Worm (Caenorhabditis elegans): ENCODE measurements around the gene tnc-2.

The tnc-2 gene

DNA sequence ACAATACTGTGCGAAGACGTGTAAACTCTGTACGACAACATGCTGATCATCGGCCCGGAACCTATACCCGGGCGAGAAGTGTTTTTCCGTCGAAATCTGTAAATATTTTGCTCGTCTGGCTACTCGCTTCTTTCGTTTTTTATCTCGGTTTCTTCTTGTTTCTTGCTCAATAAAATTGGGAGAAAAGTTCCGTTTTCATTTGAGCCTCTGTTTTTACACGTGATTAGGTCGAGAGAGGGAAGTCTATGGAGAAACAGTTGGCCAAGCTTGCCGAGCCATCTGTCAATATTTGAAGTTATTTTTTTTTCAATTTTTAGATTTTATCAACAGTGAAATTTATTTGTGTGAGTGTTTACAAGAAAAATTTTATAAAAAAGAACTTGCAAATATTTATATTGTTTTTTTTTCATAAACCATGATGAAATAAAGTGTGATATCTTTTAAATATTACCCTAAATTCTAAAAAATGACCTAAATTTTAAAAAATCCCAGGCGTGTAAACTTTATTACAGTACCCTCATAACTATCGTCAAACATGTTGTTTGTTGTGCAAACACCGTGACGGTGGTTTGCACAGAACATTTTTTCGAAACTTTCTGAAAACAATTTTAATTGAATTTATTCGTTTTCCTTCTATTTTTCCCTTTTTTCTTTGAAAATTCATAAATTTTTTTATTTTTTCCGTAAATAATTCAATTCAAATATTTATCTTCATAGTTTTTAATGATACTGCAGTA is 21.5 kb upstream of the tnc-2 start:
- no peak for TF ChIP-seq ama-1 (optimal IDR thresholded peaks at IDR 0.05)
- TF ChIP-seq B0310.2 (tag; optimal IDR thresholded peaks at IDR 0.05): no peak
- no peak for TF ChIP-seq ceh-36 (tag; optimal IDR thresholded peaks at IDR 0.05)
- TF ChIP-seq hnd-1 (tag; optimal IDR thresholded peaks at IDR 0.05): no peak
- no peak for TF ChIP-seq tbx-11 (GFP tag; IDR thresholded peaks at IDR 0.05)
- TF ChIP-seq ceh-13 (GFP tag; optimal IDR thresholded peaks at IDR 0.05): no peak
- TF ChIP-seq sea-1 (GFP tag; conservative IDR thresholded peaks at IDR 0.05): no peak
- no peak for TF ChIP-seq aly-1 (tag; optimal IDR thresholded peaks at IDR 0.05)
- TF ChIP-seq flt-1 (GFP tag; IDR thresholded peaks at IDR 0.05): no peak
- no peak for TF ChIP-seq hmbx-1 (tag; optimal IDR thresholded peaks at IDR 0.05)
- no peak for TF ChIP-seq F13C5.2 (tag; optimal IDR thresholded peaks at IDR 0.05)
- TF ChIP-seq ets-7 (tag; optimal IDR thresholded peaks at IDR 0.05): no peak
- TF ChIP-seq hmg-4 (GFP tag; optimal IDR thresholded peaks at IDR 0.05): no peak
- no peak for TF ChIP-seq pes-1 (GFP tag; IDR thresholded peaks at IDR 0.05)
- no peak for TF ChIP-seq tbx-37 (GFP tag; conservative IDR thresholded peaks at IDR 0.05)
- no peak for TF ChIP-seq tra-4 (tag; optimal IDR thresholded peaks at IDR 0.05)
- TF ChIP-seq scrt-1 (GFP tag; IDR thresholded peaks at IDR 0.05): no peak

DNA sequence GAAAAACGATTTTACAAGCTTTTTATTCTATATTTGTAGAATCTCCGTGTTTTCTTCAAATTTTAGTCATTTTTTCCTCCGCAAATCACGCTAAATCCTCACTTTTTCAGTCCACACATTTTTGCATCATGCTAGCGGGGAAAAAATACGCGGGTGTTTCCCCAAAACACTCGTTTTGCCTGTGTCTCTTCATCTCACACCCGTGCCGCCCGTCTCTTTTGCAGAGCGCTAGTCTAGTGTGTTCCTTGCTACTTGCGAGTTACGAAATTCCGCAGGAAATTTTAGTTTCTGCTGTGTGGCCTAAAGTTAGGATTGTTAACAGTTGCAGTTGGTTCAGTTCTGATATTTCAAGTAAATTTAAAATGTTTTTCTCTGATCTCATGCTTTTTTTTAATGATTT is 20.9 kb upstream of the tnc-2 start:
- TF ChIP-seq tbx-11 (GFP tag; IDR thresholded peaks at IDR 0.05): 0 out of 2 replicates have a peak, but pooled peaks have one; percentile 27
- no peak for TF ChIP-seq hmbx-1 (tag; optimal IDR thresholded peaks at IDR 0.05)
- TF ChIP-seq hmg-4 (GFP tag; optimal IDR thresholded peaks at IDR 0.05): peak; percentile 11

DNA sequence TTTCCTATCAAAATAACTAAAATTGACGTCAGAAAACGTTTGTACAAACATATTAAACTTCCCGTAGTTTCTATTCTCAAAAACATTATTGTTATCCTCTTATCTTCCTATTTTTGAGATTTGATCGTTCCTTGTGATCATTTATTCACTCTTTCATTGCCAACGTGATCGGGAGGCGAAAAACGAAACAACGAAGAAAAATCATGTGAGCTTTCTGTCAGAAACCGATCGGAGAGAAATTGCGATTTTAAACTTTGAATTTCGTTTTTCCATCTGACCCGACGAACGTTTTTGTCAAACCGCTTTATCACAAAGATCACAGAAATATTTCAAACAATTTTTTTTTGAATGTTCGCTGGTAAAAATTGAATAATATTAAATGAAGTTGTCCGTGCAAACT is 20.4 kb upstream of the tnc-2 start:
- TF ChIP-seq ama-1 (optimal IDR thresholded peaks at IDR 0.05) (no peak), hmbx-1 (tag; optimal IDR thresholded peaks at IDR 0.05) (no peak), pes-1 (GFP tag; IDR thresholded peaks at IDR 0.05) (no peak), F13C5.2 (tag; optimal IDR thresholded peaks at IDR 0.05) (no peak), tra-4 (tag; optimal IDR thresholded peaks at IDR 0.05) (no peak), ceh-36 (tag; optimal IDR thresholded peaks at IDR 0.05) (no peak), hmg-4 (GFP tag; optimal IDR thresholded peaks at IDR 0.05) (no peak), scrt-1 (GFP tag; IDR thresholded peaks at IDR 0.05) (no peak), tbx-37 (GFP tag; conservative IDR thresholded peaks at IDR 0.05) (no peak), B0310.2 (tag; optimal IDR thresholded peaks at IDR 0.05) (no peak), ceh-13 (GFP tag; optimal IDR thresholded peaks at IDR 0.05) (no peak), flt-1 (GFP tag; IDR thresholded peaks at IDR 0.05) (no peak), aly-1 (tag; optimal IDR thresholded peaks at IDR 0.05) (no peak), hnd-1 (tag; optimal IDR thresholded peaks at IDR 0.05) (no peak), ets-7 (tag; optimal IDR thresholded peaks at IDR 0.05) (no peak), sea-1 (GFP tag; conservative IDR thresholded peaks at IDR 0.05) (no peak), tbx-11 (GFP tag; IDR thresholded peaks at IDR 0.05) (no peak)

DNA sequence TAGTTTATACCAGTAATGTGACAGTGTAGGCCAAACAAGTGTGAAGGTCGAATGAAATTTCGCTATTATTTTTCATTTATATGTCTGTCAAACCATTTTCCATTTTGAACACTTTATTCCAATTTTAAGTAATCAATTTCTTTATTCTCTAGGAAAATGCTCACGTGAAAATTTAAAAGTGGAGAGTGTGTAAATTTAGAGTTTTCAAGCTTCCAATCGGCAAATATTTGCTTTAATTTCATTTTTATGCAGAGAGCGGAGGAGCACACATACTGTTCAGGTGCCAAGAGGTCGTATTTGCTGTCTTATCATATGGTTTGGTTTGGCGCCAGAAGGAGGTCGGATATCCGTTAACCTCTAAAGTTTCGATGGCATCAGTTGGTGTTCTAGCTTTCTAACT is 19.8 kb upstream of the tnc-2 start:
- no peak for TF ChIP-seq scrt-1 (GFP tag; IDR thresholded peaks at IDR 0.05)
- TF ChIP-seq ceh-13 (GFP tag; optimal IDR thresholded peaks at IDR 0.05): no peak
- no peak for TF ChIP-seq hnd-1 (tag; optimal IDR thresholded peaks at IDR 0.05)
- TF ChIP-seq tbx-11 (GFP tag; IDR thresholded peaks at IDR 0.05): no peak
- no peak for TF ChIP-seq hmg-4 (GFP tag; optimal IDR thresholded peaks at IDR 0.05)
- no peak for TF ChIP-seq sea-1 (GFP tag; conservative IDR thresholded peaks at IDR 0.05)
- no peak for TF ChIP-seq aly-1 (tag; optimal IDR thresholded peaks at IDR 0.05)
- TF ChIP-seq B0310.2 (tag; optimal IDR thresholded peaks at IDR 0.05): no peak
- no peak for TF ChIP-seq ceh-36 (tag; optimal IDR thresholded peaks at IDR 0.05)
- no peak for TF ChIP-seq ama-1 (optimal IDR thresholded peaks at IDR 0.05)
- TF ChIP-seq pes-1 (GFP tag; IDR thresholded peaks at IDR 0.05): no peak
- TF ChIP-seq hmbx-1 (tag; optimal IDR thresholded peaks at IDR 0.05): no peak
- TF ChIP-seq ets-7 (tag; optimal IDR thresholded peaks at IDR 0.05): no peak
- no peak for TF ChIP-seq flt-1 (GFP tag; IDR thresholded peaks at IDR 0.05)
- TF ChIP-seq tra-4 (tag; optimal IDR thresholded peaks at IDR 0.05): no peak
- no peak for TF ChIP-seq F13C5.2 (tag; optimal IDR thresholded peaks at IDR 0.05)

DNA sequence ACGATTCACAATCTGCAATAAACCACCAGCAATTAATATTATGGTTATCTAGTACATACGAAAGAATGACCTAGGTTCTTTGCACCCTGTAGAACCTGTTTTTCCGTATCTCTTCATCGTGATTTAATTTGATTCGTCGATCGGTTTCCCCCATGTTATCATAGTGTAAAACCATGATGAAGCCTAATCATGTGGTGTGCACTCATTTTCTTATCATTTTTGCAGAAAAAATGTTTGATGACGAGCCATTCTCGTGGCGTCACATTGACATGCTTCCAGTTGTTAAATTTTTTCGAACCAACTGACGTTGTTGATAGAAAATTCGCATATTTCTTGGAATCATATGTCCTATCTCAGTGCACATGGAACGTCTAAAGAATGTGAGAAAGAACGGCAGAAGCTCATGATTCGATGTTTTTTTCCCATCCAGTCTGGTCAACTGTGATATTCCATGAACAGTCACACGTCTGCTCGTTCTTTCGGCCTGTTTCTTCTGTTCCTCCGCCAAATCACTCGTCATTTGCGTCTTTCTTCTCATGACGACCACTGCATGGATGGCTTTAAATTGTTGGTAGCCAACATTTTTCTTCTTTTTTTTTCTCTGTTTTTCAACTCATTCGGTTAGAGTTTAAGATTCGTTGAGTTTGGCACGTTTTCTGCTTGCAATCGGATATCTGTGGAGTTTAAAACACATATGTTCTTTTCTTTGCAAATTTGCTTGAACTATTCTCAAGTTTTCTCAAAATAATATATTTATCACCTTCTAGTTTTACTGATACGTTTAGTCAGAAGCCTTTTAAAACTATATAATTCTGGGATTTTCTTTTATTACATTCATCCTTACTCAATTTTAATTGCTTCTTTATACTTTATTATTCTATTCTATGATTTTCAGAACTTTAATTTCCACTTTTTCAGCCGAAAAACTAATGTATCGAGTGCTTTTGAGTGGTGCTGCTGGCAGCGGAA is 19.0 kb upstream of the tnc-2 start, which contains the start of gene ZK673.2:
Gene ZK673.2, plus strand, starts transcription at position 919 of the 969 bp plus-strand sequence.
- TF ChIP-seq tra-4 (tag; optimal IDR thresholded peaks at IDR 0.05) (no peak), tbx-11 (GFP tag; IDR thresholded peaks at IDR 0.05) (no peak), aly-1 (tag; optimal IDR thresholded peaks at IDR 0.05) (no peak), hmg-4 (GFP tag; optimal IDR thresholded peaks at IDR 0.05) (no peak), hmbx-1 (tag; optimal IDR thresholded peaks at IDR 0.05) (no peak), B0310.2 (tag; optimal IDR thresholded peaks at IDR 0.05) (no peak), ceh-13 (GFP tag; optimal IDR thresholded peaks at IDR 0.05) (no peak)

DNA sequence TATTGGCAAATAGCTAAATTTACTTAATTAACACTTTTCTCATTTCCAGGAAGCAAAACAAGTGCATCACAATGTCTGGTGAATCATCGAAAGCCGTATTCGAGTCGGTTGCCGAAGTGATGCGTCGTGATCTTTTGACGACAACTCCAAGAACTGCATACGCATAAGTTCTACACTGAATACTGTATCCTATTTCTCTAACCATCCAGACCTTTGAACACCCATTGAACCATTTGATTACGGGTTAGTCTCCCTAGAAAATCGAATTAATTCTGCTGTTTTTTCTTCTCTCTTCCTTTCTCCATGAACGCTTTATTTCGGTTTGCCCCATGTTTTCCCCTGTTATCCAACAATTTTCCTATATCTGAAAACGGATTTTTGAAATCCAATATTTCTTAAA is 16.9 kb upstream of the tnc-2 start, which contains the start of gene lin-56:
Gene lin-56, plus strand, starts transcription at position 301 of the 400 bp plus-strand sequence.
- TF ChIP-seq ceh-13 (GFP tag; optimal IDR thresholded peaks at IDR 0.05) (no peak), F13C5.2 (tag; optimal IDR thresholded peaks at IDR 0.05) (no peak), ceh-36 (tag; optimal IDR thresholded peaks at IDR 0.05) (no peak), hnd-1 (tag; optimal IDR thresholded peaks at IDR 0.05) (no peak), sea-1 (GFP tag; conservative IDR thresholded peaks at IDR 0.05) (no peak), tbx-37 (GFP tag; conservative IDR thresholded peaks at IDR 0.05) (no peak), ama-1 (optimal IDR thresholded peaks at IDR 0.05) (no peak), scrt-1 (GFP tag; IDR thresholded peaks at IDR 0.05) (no peak), tra-4 (tag; optimal IDR thresholded peaks at IDR 0.05) (no peak), flt-1 (GFP tag; IDR thresholded peaks at IDR 0.05) (no peak), pes-1 (GFP tag; IDR thresholded peaks at IDR 0.05) (no peak), hmbx-1 (tag; optimal IDR thresholded peaks at IDR 0.05) (no peak), B0310.2 (tag; optimal IDR thresholded peaks at IDR 0.05) (no peak)

Measured in whole organism, early embryonic.